Fruit fly (Drosophila melanogaster) whole organism, embryonic: ENCODE data around the gene CG43980.

Source experiments
- B-H2 ChIP-seq: fragments of 200-800 bp; sonication (Bioruptor generic); optimal IDR thresholded peaks from 2 replicates; lab custom pipeline; 2018; ENCODE audit warnings: missing biosample characterization, mild to moderate bottlenecking, missing genetic modification characterization
- CG10431 ChIP-seq: fragments of 200-800 bp; sonication (Bioruptor generic); optimal IDR thresholded peaks from 3 replicates; lab custom pipeline; 2018; ENCODE audit warnings: missing biosample characterization, mild to moderate bottlenecking, missing genetic modification characterization
- CG10543 ChIP-seq: fragments of 200-800 bp; sonication (Bioruptor generic); optimal IDR thresholded peaks from 3 replicates; lab custom pipeline; 2017; ENCODE audit warnings: missing biosample characterization, mild to moderate bottlenecking, missing genetic modification characterization, moderate library complexity
- CG10959 ChIP-seq: fragments of 200-800 bp; sonication (Bioruptor generic); IDR thresholded peaks from 2 replicates; pipeline ENCODE4 v1.3.6; 2022; ENCODE audit warnings: missing biosample characterization, missing genetic modification characterization
- CG12155 ChIP-seq: fragments of 200-800 bp; sonication (Bioruptor generic); optimal IDR thresholded peaks from 3 replicates; lab custom pipeline; 2016; ENCODE audit warnings: missing biosample characterization, missing genetic modification characterization
- CG14965 ChIP-seq: fragments of 200-800 bp; sonication (Bioruptor generic); optimal IDR thresholded peaks from 2 replicates; lab custom pipeline; 2016; ENCODE audit warnings: missing biosample characterization, missing genetic modification characterization, borderline replicate concordance
- CG16815 ChIP-seq: fragments of 200-800 bp; sonication (Bioruptor generic); optimal IDR thresholded peaks from 3 replicates; lab custom pipeline; 2017; ENCODE audit warnings: missing biosample characterization, mild to moderate bottlenecking, missing genetic modification characterization
- CG18476 ChIP-seq: fragments of 200-800 bp; sonication (Bioruptor generic); optimal IDR thresholded peaks from 2 replicates; lab custom pipeline; 2016; ENCODE audit warnings: missing biosample characterization, mild to moderate bottlenecking, missing genetic modification characterization
- CG3163 ChIP-seq: fragments of 200-800 bp; sonication (Bioruptor generic); optimal IDR thresholded peaks from 3 replicates; lab custom pipeline; 2016; ENCODE audit warnings: missing biosample characterization, missing genetic modification characterization
- CG32532 ChIP-seq: fragments of 200-800 bp; sonication (Bioruptor generic); IDR thresholded peaks from 2 replicates; pipeline ENCODE4 v1.3.6; 2022; ENCODE audit warnings: missing biosample characterization, missing genetic modification characterization
- CG34376 ChIP-seq: fragments of 200-800 bp; sonication (Bioruptor generic); optimal IDR thresholded peaks from 2 replicates; lab custom pipeline; 2018; ENCODE audit warnings: missing biosample characterization, mild to moderate bottlenecking, missing genetic modification characterization
- CG42726 ChIP-seq: fragments of 200-800 bp; sonication (Bioruptor generic); IDR thresholded peaks from 2 replicates; pipeline ENCODE4 v1.3.6; 2022; ENCODE audit warnings: missing biosample characterization, missing genetic modification characterization; ENCODE audit not compliant: partially characterized antibody
- CG7271 ChIP-seq: fragments of 200-800 bp; sonication (Bioruptor generic); optimal IDR thresholded peaks from 2 replicates; lab custom pipeline; 2018; ENCODE audit warnings: missing biosample characterization, mild to moderate bottlenecking, missing genetic modification characterization, moderate library complexity
- CG7556 ChIP-seq: fragments of 200-800 bp; sonication (Bioruptor generic); optimal IDR thresholded peaks from 2 replicates; lab custom pipeline; 2017; ENCODE audit warnings: missing biosample characterization, mild to moderate bottlenecking, missing genetic modification characterization
- CG7928 ChIP-seq: fragments of 200-800 bp; sonication (Bioruptor generic); optimal IDR thresholded peaks from 2 replicates; lab custom pipeline; 2017; ENCODE audit warnings: missing biosample characterization, mild to moderate bottlenecking, missing genetic modification characterization
- CG9215 ChIP-seq: fragments of 200-800 bp; sonication (Bioruptor generic); IDR thresholded peaks from 2 replicates; pipeline ENCODE4 v1.3.6; 2022; ENCODE audit warnings: missing biosample characterization, missing genetic modification characterization
- Doc2 ChIP-seq: fragments of 200-800 bp; sonication (Bioruptor generic); IDR thresholded peaks from 2 replicates; pipeline ENCODE4 v1.3.6; 2022; ENCODE audit warnings: missing biosample characterization, missing genetic modification characterization
- Gsc ChIP-seq: fragments of 200-800 bp; sonication (Bioruptor generic); IDR thresholded peaks from 2 replicates; pipeline ENCODE4 v1.3.6; 2022; ENCODE audit warnings: missing biosample characterization, missing genetic modification characterization
- HLH3B ChIP-seq: fragments of 200-800 bp; sonication (Bioruptor generic); IDR thresholded peaks from 2 replicates; pipeline ENCODE4 v1.3.6; 2022; ENCODE audit warnings: missing biosample characterization, missing genetic modification characterization
- Hr51 ChIP-seq, 2 experiments: fragments of 200-800 bp; sonication (Bioruptor generic); optimal IDR thresholded peaks; 2 replicates in 1 of 2; 3 replicates in 1 of 2; lab custom pipeline; 2016 to 2018; ENCODE audit warnings: missing biosample characterization in 2 of 2, missing genetic modification characterization in 2 of 2, mild to moderate bottlenecking in 1 of 2, moderate library complexity in 1 of 2
- Hsf ChIP-seq: fragments of 200-800 bp; sonication (Bioruptor generic); optimal IDR thresholded peaks from 3 replicates; lab custom pipeline; 2016; ENCODE audit warnings: missing biosample characterization, missing genetic modification characterization
- Lim3 ChIP-seq: fragments of 200-800 bp; sonication (Bioruptor generic); IDR thresholded peaks from 2 replicates; pipeline ENCODE4 v1.3.6; 2022; ENCODE audit warnings: missing biosample characterization, missing genetic modification characterization
- Mes4 ChIP-seq: fragments of 200-800 bp; sonication (Bioruptor generic); optimal IDR thresholded peaks from 2 replicates; lab custom pipeline; 2016; ENCODE audit warnings: missing biosample characterization, missing genetic modification characterization
- NK7.1 ChIP-seq: fragments of 200-800 bp; sonication (Bioruptor generic); optimal IDR thresholded peaks from 3 replicates; lab custom pipeline; 2016; ENCODE audit warnings: missing biosample characterization, missing genetic modification characterization
- Side ChIP-seq: fragments of 200-800 bp; sonication (Bioruptor generic); optimal IDR thresholded peaks from 2 replicates; lab custom pipeline; 2016; ENCODE audit warnings: missing biosample characterization, missing genetic modification characterization
- Sox100B ChIP-seq: fragments of 200-800 bp; sonication (Bioruptor generic); optimal IDR thresholded peaks from 3 replicates; lab custom pipeline; 2018; ENCODE audit warnings: missing biosample characterization, mild to moderate bottlenecking, missing genetic modification characterization
- ase ChIP-seq: fragments of 200-800 bp; sonication (Bioruptor generic); IDR thresholded peaks from 3 replicates; pipeline ENCODE4 v1.3.6; 2022; ENCODE audit warnings: missing biosample characterization, missing genetic modification characterization
- ash1 ChIP-seq: fragments of 200-800 bp; sonication (Bioruptor generic); optimal IDR thresholded peaks from 2 replicates; lab custom pipeline; 2018; ENCODE audit warnings: missing biosample characterization, mild to moderate bottlenecking, missing genetic modification characterization
- cato ChIP-seq: fragments of 200-800 bp; sonication (Bioruptor generic); optimal IDR thresholded peaks from 2 replicates; lab custom pipeline; 2016; ENCODE audit warnings: missing biosample characterization, missing genetic modification characterization, borderline replicate concordance
- chif ChIP-seq, 2 experiments: fragments of 200-800 bp; sonication (Bioruptor generic); optimal IDR thresholded peaks; 3 replicates each; lab custom pipeline; 2016; ENCODE audit warnings: missing biosample characterization in 2 of 2, missing genetic modification characterization in 2 of 2
- chn ChIP-seq: fragments of 200-800 bp; sonication (Bioruptor generic); optimal IDR thresholded peaks from 2 replicates; lab custom pipeline; 2016; ENCODE audit warnings: missing biosample characterization, missing genetic modification characterization
- danr ChIP-seq: fragments of 200-800 bp; sonication (Bioruptor generic); IDR thresholded peaks from 2 replicates; pipeline ENCODE4 v1.3.6; 2022; ENCODE audit warnings: missing biosample characterization, missing genetic modification characterization
- dysf ChIP-seq: fragments of 200-800 bp; sonication (Bioruptor generic); IDR thresholded peaks from 3 replicates; pipeline ENCODE4 v1.3.6; 2022; ENCODE audit warnings: missing biosample characterization, missing genetic modification characterization
- en ChIP-seq: fragments of 200-800 bp; sonication (Bioruptor generic); optimal IDR thresholded peaks from 2 replicates; lab custom pipeline; 2016; ENCODE audit warnings: missing biosample characterization, missing genetic modification characterization
- eyg ChIP-seq: fragments of 200-800 bp; sonication (Bioruptor generic); optimal IDR thresholded peaks from 3 replicates; lab custom pipeline; 2016; ENCODE audit warnings: missing biosample characterization, missing genetic modification characterization
- gsb-n ChIP-seq: fragments of 200-800 bp; sonication (Bioruptor generic); optimal IDR thresholded peaks from 3 replicates; lab custom pipeline; 2018; ENCODE audit warnings: missing biosample characterization, mild to moderate bottlenecking, missing genetic modification characterization
- hbn ChIP-seq: fragments of 200-800 bp; sonication (Bioruptor generic); IDR thresholded peaks from 2 replicates; pipeline ENCODE4 v1.3.6; 2022; ENCODE audit warnings: missing biosample characterization, missing genetic modification characterization; ENCODE audit not compliant: partially characterized antibody
- lmd ChIP-seq: fragments of 200-800 bp; sonication (Bioruptor generic); IDR thresholded peaks from 2 replicates; pipeline ENCODE4 v1.3.6; 2022; ENCODE audit warnings: missing biosample characterization, missing genetic modification characterization
- mam ChIP-seq: fragments of 200-800 bp; sonication (Bioruptor generic); optimal IDR thresholded peaks from 3 replicates; lab custom pipeline; 2016; ENCODE audit warnings: missing biosample characterization, missing genetic modification characterization
- mirr ChIP-seq: fragments of 200-800 bp; sonication (Bioruptor generic); optimal IDR thresholded peaks from 3 replicates; lab custom pipeline; 2018; ENCODE audit warnings: missing biosample characterization, mild to moderate bottlenecking, missing genetic modification characterization
- pb ChIP-seq: fragments of 200-800 bp; sonication (Bioruptor generic); optimal IDR thresholded peaks from 3 replicates; lab custom pipeline; 2016; ENCODE audit warnings: missing biosample characterization, missing genetic modification characterization
- pho ChIP-seq: fragments of 200-800 bp; sonication (Bioruptor generic); optimal IDR thresholded peaks from 2 replicates; lab custom pipeline; 2016; ENCODE audit warnings: missing biosample characterization, missing genetic modification characterization
- rib ChIP-seq: fragments of 200-800 bp; sonication (Bioruptor generic); IDR thresholded peaks from 2 replicates; pipeline ENCODE4 v1.3.6; 2022; ENCODE audit warnings: missing biosample characterization, missing genetic modification characterization
- sisA ChIP-seq: fragments of 200-800 bp; sonication (Bioruptor generic); IDR thresholded peaks from 2 replicates; pipeline ENCODE4 v1.3.6; 2022; ENCODE audit warnings: missing biosample characterization, missing genetic modification characterization
- sr ChIP-seq: fragments of 200-800 bp; sonication (Bioruptor generic); IDR thresholded peaks from 3 replicates; pipeline ENCODE4 v1.3.6; 2022; ENCODE audit warnings: missing biosample characterization, missing genetic modification characterization
- tll ChIP-seq, 2 experiments: fragments of 200-800 bp in 1 of 2; fragments of >200 bp in 1 of 2; sonication (Bioruptor generic) in 1 of 2; optimal IDR thresholded peaks; 2 replicates each; lab custom pipeline; 2017 to 2019; ENCODE audit warnings: missing biosample characterization in 2 of 2, missing genetic modification characterization in 2 of 2, mild to moderate bottlenecking in 1 of 2, moderate library complexity in 1 of 2

Gene CG43980

dm6 chr3L:21652768-21653167 lies 8.0 kb downstream of the CG43980 start (continued):
- TF ChIP-seq B-H2 (peak; percentile 59), chn (GFP tag; lab: Kevin White, UChicago) (peak; percentile 54), CG7928 (GFP tag; lab: Kevin White, UChicago) (no peak), Lim3 (GFP tag; lab: Robert Waterston, UW) (no peak), eyg (GFP tag; lab: Kevin White, UChicago) (peak; percentile 22), CG9215 (no peak; the same call in 1 of the 2 replicates), Sox100B (GFP tag; lab: Kevin White, UChicago) (no peak), HLH3B (GFP tag; lab: Robert Waterston, UW) (peak; percentile 76), CG16815 (peak; percentile 45), Mes4 (GFP tag; lab: Kevin White, UChicago) (peak; percentile 62), CG3163 (GFP tag; lab: Kevin White, UChicago) (peak; percentile 57), CG7271 (tag; lab: Kevin White, UChicago) (no peak), CG18476 (no peak), lmd (GFP tag; lab: Robert Waterston, UW) (peak; percentile 81), ase (peak; percentile 73), pb (peak; percentile 15), Hr51 (GFP tag; optimal IDR thresholded peaks at IDR 0.05; lab: Kevin White, UChicago) (peak in 1 of 2 experiments; percentile 63), rib (GFP tag; lab: Robert Waterston, UW) (no peak), CG12155 (GFP tag; lab: Kevin White, UChicago) (peak; percentile 60), Gsc (GFP tag; lab: Robert Waterston, UW) (0 out of 2 replicates have a peak, but pooled peaks have one; percentile 8), CG14965 (peak; percentile 75), Doc2 (no peak), gsb-n (peak; percentile 31), CG10431 (GFP tag; lab: Kevin White, UChicago) (no peak), CG42726 (GFP tag; lab: Robert Waterston, UW) (peak; percentile 79), CG34376 (GFP tag; lab: Kevin White, UChicago) (no peak), tll (GFP tag; optimal IDR thresholded peaks at IDR 0.05; lab: Kevin White, UChicago) (no peak), ash1 (GFP tag; lab: Kevin White, UChicago) (no peak), dysf (GFP tag; lab: Robert Waterston, UW) (peak; percentile 80), CG10959 (peak; percentile 69), NK7.1 (GFP tag; lab: Kevin White, UChicago) (peak; percentile 34), pho (GFP tag; lab: Kevin White, UChicago) (peak; percentile 56), CG32532 (GFP tag; lab: Robert Waterston, UW) (peak; percentile 81), cato (peak; percentile 57), sr (GFP tag; lab: Robert Waterston, UW) (no peak), danr (no peak), mam (GFP tag; lab: Kevin White, UChicago) (peak; percentile 66)
- TF ChIP-seq, all 482 proteins: peak for 282

- TF ChIP-seq sisA (GFP tag; lab: Robert Waterston, UW) (no peak), chif (GFP tag; optimal IDR thresholded peaks at IDR 0.05; lab: Kevin White, UChicago) (no peak), CG10543 (GFP tag; lab: Kevin White, UChicago) (no peak), CG7928 (GFP tag; lab: Kevin White, UChicago) (no peak), en (GFP tag; lab: Kevin White, UChicago) (no peak), CG7556 (no peak), Hsf (no peak), mirr (GFP tag; lab: Kevin White, UChicago) (no peak), danr (no peak), Side (GFP tag; lab: Kevin White, UChicago) (no peak), hbn (no peak)
These were observed 22.1 kb downstream of the CG43980 start, which contains the start of gene Cpr78E for dm6 chr3L:21666880-21667279. Cpr78E (minus strand) TSS chr3L:21666980.
